Fruit fly (Drosophila melanogaster) whole organism, pupa: ENCODE data around the gene CG7702.

Experiments used
- CG10348 ChIP-seq: fragments of 200-800 bp; sonication (Bioruptor generic); IDR thresholded peaks from 2 replicates; pipeline ENCODE4 v1.3.6; 2022; ENCODE audit warnings: missing biosample characterization, missing genetic modification characterization
- CG12605 ChIP-seq: fragments of 200-800 bp; sonication (Bioruptor generic); IDR thresholded peaks from 2 replicates; pipeline ENCODE4 v1.3.6; 2022; ENCODE audit warnings: missing biosample characterization, missing genetic modification characterization
- CG13204 ChIP-seq: fragments of 200-800 bp; sonication (Bioruptor generic); optimal IDR thresholded peaks from 2 replicates; lab custom pipeline; 2018; ENCODE audit warnings: missing biosample characterization, mild to moderate bottlenecking, missing genetic modification characterization, moderate library complexity
- CG14655 ChIP-seq: fragments of 200-800 bp; sonication (Bioruptor generic); optimal IDR thresholded peaks from 3 replicates; lab custom pipeline; 2017; ENCODE audit warnings: mild to moderate bottlenecking, missing biosample characterization, missing genetic modification reagents, missing genetic modification characterization
- CG15710 ChIP-seq: fragments of 200-800 bp; sonication (Bioruptor generic); optimal IDR thresholded peaks from 2 replicates; lab custom pipeline; 2018; ENCODE audit warnings: missing biosample characterization, mild to moderate bottlenecking, missing genetic modification characterization, moderate library complexity
- CG17806 ChIP-seq: fragments of 200-800 bp; sonication (Bioruptor generic); optimal IDR thresholded peaks from 2 replicates; lab custom pipeline; 2018; ENCODE audit warnings: missing biosample characterization, mild to moderate bottlenecking, missing genetic modification characterization, moderate library complexity
- CG32121 ChIP-seq: fragments of 200-800 bp; sonication (Bioruptor generic); IDR thresholded peaks from 2 replicates; pipeline ENCODE4 v1.3.6; 2022; ENCODE audit warnings: missing biosample characterization, missing genetic modification characterization
- CG34367 ChIP-seq: fragments of 200-800 bp; sonication (Bioruptor generic); optimal IDR thresholded peaks from 2 replicates; lab custom pipeline; 2018; ENCODE audit warnings: missing biosample characterization, mild to moderate bottlenecking, missing genetic modification characterization
- CG4496 ChIP-seq: fragments of 200-800 bp; sonication (Bioruptor generic); IDR thresholded peaks from 3 replicates; pipeline ENCODE4 v1.3.6; 2022; ENCODE audit warnings: missing biosample characterization, missing genetic modification characterization
- CG8159 ChIP-seq: fragments of 200-800 bp; sonication (Bioruptor generic); optimal IDR thresholded peaks from 3 replicates; lab custom pipeline; 2018; ENCODE audit warnings: missing biosample characterization, mild to moderate bottlenecking, missing genetic modification characterization, moderate library complexity
- CG8301 ChIP-seq: fragments of 200-800 bp; sonication (Bioruptor generic); optimal IDR thresholded peaks from 2 replicates; lab custom pipeline; 2018; ENCODE audit warnings: missing biosample characterization, mild to moderate bottlenecking, missing genetic modification characterization
- CG9948 ChIP-seq: fragments of 200-800 bp; sonication (Bioruptor generic); optimal IDR thresholded peaks from 2 replicates; lab custom pipeline; 2018; ENCODE audit warnings: missing biosample characterization, mild to moderate bottlenecking, missing genetic modification characterization, moderate library complexity
- D1 ChIP-seq: fragments of 200-800 bp; sonication (Bioruptor generic); optimal IDR thresholded peaks from 2 replicates; lab custom pipeline; 2018; ENCODE audit warnings: missing biosample characterization, mild to moderate bottlenecking, missing genetic modification characterization, moderate library complexity
- EcR ChIP-seq: fragments of 200-800 bp; sonication (Bioruptor generic); optimal IDR thresholded peaks from 3 replicates; lab custom pipeline; 2019; ENCODE audit warnings: missing biosample characterization, missing genetic modification characterization, mild to moderate bottlenecking, moderate library complexity, missing genetic modification reagents
- Ets98B ChIP-seq: fragments of 200-800 bp; sonication (Bioruptor generic); IDR thresholded peaks from 2 replicates; pipeline ENCODE4 v1.3.6; 2022; ENCODE audit warnings: missing biosample characterization, missing genetic modification characterization
- Pif1A ChIP-seq: fragments of 200-800 bp; sonication (Bioruptor generic); optimal IDR thresholded peaks from 3 replicates; lab custom pipeline; 2016; ENCODE audit warnings: missing biosample characterization, missing genetic modification characterization
- Pif1B ChIP-seq: fragments of 200-800 bp; sonication (Bioruptor generic); optimal IDR thresholded peaks from 3 replicates; lab custom pipeline; 2016; ENCODE audit warnings: missing biosample characterization, missing genetic modification characterization
- Snoo ChIP-seq: fragments of 200-800 bp; sonication (Bioruptor generic); optimal IDR thresholded peaks from 3 replicates; lab custom pipeline; 2017; ENCODE audit warnings: missing biosample characterization, mild to moderate bottlenecking, missing genetic modification characterization, inconsistent platforms
- fd96Ca ChIP-seq: fragments of 200-800 bp; sonication (Bioruptor generic); IDR thresholded peaks from 3 replicates; pipeline ENCODE4 v1.3.6; 2022; ENCODE audit warnings: missing biosample characterization, missing genetic modification characterization
- gl ChIP-seq: fragments of 200-800 bp; sonication (Bioruptor generic); optimal IDR thresholded peaks from 2 replicates; lab custom pipeline; 2018; ENCODE audit warnings: missing biosample characterization, mild to moderate bottlenecking, missing genetic modification characterization
- rn ChIP-seq: fragments of 200-800 bp; sonication (Bioruptor generic); IDR thresholded peaks from 2 replicates; pipeline ENCODE4 v1.3.6; 2022; ENCODE audit warnings: missing biosample characterization, missing genetic modification characterization

The CG7702 gene

dm6 chr3R:18669152-18669551, at the start of gene CG7702:
CG7702 (plus strand) TSS chr3R:18669390.
- TF ChIP-seq D1 (tag; lab: Kevin White, UChicago) (no peak), EcR (GFP tag; lab: Kevin White, UChicago) (peak; percentile 73), CG4496 (GFP tag; lab: Robert Waterston, UW) (peak; percentile 57; the same call in 1 of the 3 replicates), Ets98B (peak; percentile 27; the same call in 1 of the 2 replicates)

- TF ChIP-seq Snoo (tag; lab: Kevin White, UChicago): no peak
- TF ChIP-seq CG14655 (GFP tag; lab: Kevin White, UChicago): peak; percentile 39
- no peak for TF ChIP-seq fd96Ca (GFP tag; lab: Robert Waterston, UW)
- no peak for TF ChIP-seq EcR (GFP tag; lab: Kevin White, UChicago)
- TF ChIP-seq CG12605 (GFP tag; lab: Robert Waterston, UW): no peak
- TF ChIP-seq CG8159 (tag; lab: Kevin White, UChicago): no peak
- TF ChIP-seq Pif1A (GFP tag; lab: Kevin White, UChicago): peak; percentile 2
- TF ChIP-seq CG15710 (tag; lab: Kevin White, UChicago): no peak
- peak; percentile 25 for TF ChIP-seq CG8301
- TF ChIP-seq CG17806 (tag; lab: Kevin White, UChicago): no peak
- TF ChIP-seq D1 (tag; lab: Kevin White, UChicago): no peak
- TF ChIP-seq CG34367: no peak
Observed at dm6 chr3R:18619451-18619942, 49.7 kb upstream of the CG7702 start.

DNA sequence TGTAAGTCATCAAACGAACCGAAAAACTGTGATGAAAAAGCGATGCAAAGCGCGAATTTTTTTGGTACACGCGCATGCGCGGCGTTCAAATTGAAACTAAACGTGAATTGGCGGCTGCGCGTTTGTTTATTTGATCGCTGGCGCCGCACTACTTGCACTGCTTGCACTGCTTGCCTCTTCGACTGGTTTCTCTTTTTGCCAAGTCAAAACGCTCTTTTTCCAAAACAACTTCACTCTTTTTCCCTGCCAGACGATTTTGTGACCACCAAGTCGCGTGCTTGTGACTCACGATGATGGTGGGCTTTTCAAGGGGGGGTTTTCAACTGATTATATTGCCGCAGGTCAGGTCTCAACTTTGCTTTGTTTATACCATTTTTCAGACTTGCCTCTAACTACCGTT, 48.0 kb upstream of the CG7702 start, which contains the start of gene CG14304:
CG14304 (minus strand) TSS at position 98 of the 400 bp plus-strand sequence.
- TF ChIP-seq CG8301: no peak
- TF ChIP-seq Snoo (tag; lab: Kevin White, UChicago): peak; percentile 26
- TF ChIP-seq CG4496 (GFP tag; lab: Robert Waterston, UW): peak; percentile 58
- peak; percentile 28; the same call in 1 of the 2 replicates for TF ChIP-seq Ets98B

DNA sequence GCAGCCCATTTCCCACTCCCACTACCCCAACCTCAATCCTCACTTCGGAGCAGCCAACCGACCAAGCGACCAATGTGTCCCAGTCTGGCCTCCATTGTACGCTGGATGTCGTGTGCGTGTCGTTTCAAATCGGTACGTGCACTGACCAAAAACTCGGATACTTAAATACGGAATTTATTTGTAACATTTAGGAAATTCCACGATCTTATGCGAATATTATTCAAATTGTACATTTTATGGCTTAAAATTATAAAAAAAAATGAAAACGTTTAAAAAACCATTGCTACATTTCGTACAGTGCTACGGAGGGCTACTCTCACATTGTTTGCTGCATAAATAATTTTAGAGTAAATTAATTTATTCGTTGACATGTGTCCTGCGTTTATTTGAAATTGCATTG, 44.6 kb upstream of the CG7702 start:
- peak; percentile 5 for TF ChIP-seq Pif1B (GFP tag; lab: Kevin White, UChicago)
- peak; percentile 59; the same call in 1 of the 2 replicates for TF ChIP-seq CG12605 (GFP tag; lab: Robert Waterston, UW)
- no peak for TF ChIP-seq CG8159 (tag; lab: Kevin White, UChicago)
- peak; percentile 53 for TF ChIP-seq CG8301
- TF ChIP-seq CG9948 (tag; lab: Kevin White, UChicago): peak; percentile 19
- peak; percentile 70 for TF ChIP-seq Ets98B
- TF ChIP-seq CG17806 (tag; lab: Kevin White, UChicago): peak; percentile 13
- peak; percentile 70; the same call in 1 of the 2 replicates for TF ChIP-seq CG32121 (GFP tag; lab: Robert Waterston, UW)
- TF ChIP-seq CG4496 (GFP tag; lab: Robert Waterston, UW): peak; percentile 73
- no peak for TF ChIP-seq CG13204 (GFP tag; lab: Kevin White, UChicago)
- no peak for TF ChIP-seq CG10348 (GFP tag; lab: Robert Waterston, UW)
- TF ChIP-seq Snoo (tag; lab: Kevin White, UChicago): no peak
- TF ChIP-seq fd96Ca (GFP tag; lab: Robert Waterston, UW): peak; percentile 66; the same call in 2 of the 3 replicates
- TF ChIP-seq Pif1A (GFP tag; lab: Kevin White, UChicago): peak; percentile 70
- TF ChIP-seq CG14655 (GFP tag; lab: Kevin White, UChicago): peak; percentile 60

dm6 chr3R:18628311-18628811, 40.8 kb upstream of the CG7702 start:
- TF ChIP-seq EcR (GFP tag; lab: Kevin White, UChicago) (peak; percentile 52), CG32121 (GFP tag; lab: Robert Waterston, UW) (0 out of 2 replicates have a peak, but pooled peaks have one; percentile 32), CG9948 (tag; lab: Kevin White, UChicago) (no peak), rn (GFP tag; lab: Robert Waterston, UW) (no peak), CG4496 (GFP tag; lab: Robert Waterston, UW) (peak; percentile 70; the same call in 2 of the 3 replicates), fd96Ca (GFP tag; lab: Robert Waterston, UW) (peak; percentile 56; the same call in 1 of the 3 replicates), Ets98B (peak; percentile 5; the same call in 1 of the 2 replicates), Pif1A (GFP tag; lab: Kevin White, UChicago) (no peak)

dm6 chr3R:18633099-18633498, 36.1 kb upstream of the CG7702 start:
- TF ChIP-seq Snoo (tag; lab: Kevin White, UChicago) (no peak), CG8301 (peak; percentile 11), CG15710 (tag; lab: Kevin White, UChicago) (no peak), CG14655 (GFP tag; lab: Kevin White, UChicago) (peak; percentile 9), CG32121 (GFP tag; lab: Robert Waterston, UW) (0 out of 2 replicates have a peak, but pooled peaks have one; percentile 22), CG10348 (GFP tag; lab: Robert Waterston, UW) (no peak), EcR (GFP tag; lab: Kevin White, UChicago) (no peak)

DNA sequence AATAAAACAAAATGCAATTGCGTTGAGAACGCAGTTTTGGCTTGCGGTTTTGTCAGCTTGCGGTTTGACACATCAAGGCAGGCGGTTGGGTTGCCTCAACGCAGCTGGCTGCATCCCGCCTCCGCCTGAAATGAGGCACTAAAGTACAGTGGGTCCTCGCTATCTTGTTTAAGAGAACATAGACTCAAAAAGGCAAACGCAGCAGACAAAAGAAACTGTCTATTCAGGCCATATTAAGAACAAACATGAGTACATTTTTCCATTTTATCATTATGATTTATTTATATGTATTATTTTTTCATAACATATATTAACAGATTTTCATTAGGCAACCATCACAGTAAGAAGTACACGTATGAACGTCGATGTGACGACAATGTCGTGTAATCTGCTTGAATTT, 29.5 kb upstream of the CG7702 start:
- no peak for TF ChIP-seq CG14655 (GFP tag; lab: Kevin White, UChicago)
- no peak for TF ChIP-seq CG15710 (tag; lab: Kevin White, UChicago)
- TF ChIP-seq CG12605 (GFP tag; lab: Robert Waterston, UW): peak; percentile 27; the same call in 1 of the 2 replicates
- peak; percentile 42; the same call in 1 of the 3 replicates for TF ChIP-seq fd96Ca (GFP tag; lab: Robert Waterston, UW)
- no peak for TF ChIP-seq CG10348 (GFP tag; lab: Robert Waterston, UW)
- peak; percentile 30 for TF ChIP-seq CG8159 (tag; lab: Kevin White, UChicago)
- peak; percentile 9 for TF ChIP-seq CG17806 (tag; lab: Kevin White, UChicago)
- TF ChIP-seq gl (tag; lab: Kevin White, UChicago): no peak
- no peak for TF ChIP-seq Snoo (tag; lab: Kevin White, UChicago)
- peak; percentile 30 for TF ChIP-seq Pif1A (GFP tag; lab: Kevin White, UChicago)
- no peak for TF ChIP-seq rn (GFP tag; lab: Robert Waterston, UW)
- peak; percentile 64 for TF ChIP-seq Ets98B
- no peak for TF ChIP-seq EcR (GFP tag; lab: Kevin White, UChicago)
- peak; percentile 55; the same call in 1 of the 3 replicates for TF ChIP-seq CG4496 (GFP tag; lab: Robert Waterston, UW)
- peak; percentile 59 for TF ChIP-seq CG32121 (GFP tag; lab: Robert Waterston, UW)
